Worm (Caenorhabditis elegans) whole organism, L3 larva: ENCODE results near the gene Y55B1AR.2.

ENCODE experiments used
- R02D3.7 ChIP-seq: fragments of 150-350 bp; optimal IDR thresholded peaks from 2 replicates; lab custom pipeline; 2014; ENCODE audit warnings: missing biosample characterization, missing genetic modification characterization
- ceh-16 ChIP-seq: sonication (generic microtip); optimal IDR thresholded peaks from 2 replicates; lab custom pipeline; 2017; ENCODE audit warnings: missing biosample characterization, missing genetic modification characterization
- ceh-28 ChIP-seq: fragments of 150-350 bp; optimal IDR thresholded peaks from 2 replicates; lab custom pipeline; 2014; ENCODE audit warnings: missing biosample characterization, missing genetic modification reagents, missing genetic modification characterization
- ceh-82 ChIP-seq: fragments of 150-350 bp; optimal IDR thresholded peaks from 2 replicates; lab custom pipeline; 2014; ENCODE audit warnings: missing biosample characterization, missing genetic modification characterization
- ceh-9 ChIP-seq: sonication (generic microtip); optimal IDR thresholded peaks from 2 replicates; lab custom pipeline; 2018; ENCODE audit warnings: missing biosample characterization, missing genetic modification characterization
- egl-5 ChIP-seq: fragments of 150-350 bp; optimal IDR thresholded peaks from 2 replicates; lab custom pipeline; 2017; ENCODE audit warnings: missing biosample characterization, missing genetic modification reagents, missing genetic modification characterization, inconsistent platforms
- elt-1 ChIP-seq: fragments of 150-350 bp; optimal IDR thresholded peaks from 2 replicates; lab custom pipeline; 2014; ENCODE audit warnings: missing biosample characterization, missing genetic modification characterization
- elt-2 ChIP-seq: sonication (generic microtip); optimal IDR thresholded peaks from 2 replicates; lab custom pipeline; 2016; ENCODE audit warnings: missing genetic modification reagents, mild to moderate bottlenecking, missing genetic modification characterization, missing compliant biosample characterization
- eor-1 ChIP-seq, 2 experiments: fragments of 150-350 bp; optimal IDR thresholded peaks; 2 replicates each; lab custom pipeline; 2014 to 2018; ENCODE audit warnings: missing biosample characterization in 2 of 2, missing genetic modification characterization in 2 of 2
- fkh-10 ChIP-seq: sonication (generic microtip); optimal IDR thresholded peaks from 2 replicates; lab custom pipeline; 2017; ENCODE audit warnings: missing biosample characterization, missing genetic modification reagents, missing genetic modification characterization
- fkh-2 ChIP-seq: fragments of 150-350 bp; optimal IDR thresholded peaks from 2 replicates; lab custom pipeline; 2014; ENCODE audit warnings: missing biosample characterization, missing genetic modification reagents, missing genetic modification characterization
- hmg-11 ChIP-seq: sonication (generic microtip); optimal IDR thresholded peaks from 2 replicates; lab custom pipeline; 2016; ENCODE audit warnings: missing genetic modification characterization, missing compliant biosample characterization
- jun-1 ChIP-seq: fragments of 150-350 bp; optimal IDR thresholded peaks from 2 replicates; lab custom pipeline; 2014; ENCODE audit warnings: missing biosample characterization, missing genetic modification reagents, missing genetic modification characterization
- lin-15B ChIP-seq: fragments of 150-350 bp; optimal IDR thresholded peaks from 2 replicates; lab custom pipeline; 2014; ENCODE audit warnings: missing biosample characterization, missing genetic modification characterization
- lin-39 ChIP-seq: fragments of 150-350 bp; optimal IDR thresholded peaks from 2 replicates; lab custom pipeline; 2018; ENCODE audit warnings: missing biosample characterization, missing genetic modification reagents, missing genetic modification characterization
- lsy-12 ChIP-seq: sonication (generic microtip); optimal IDR thresholded peaks from 2 replicates; lab custom pipeline; 2016; ENCODE audit warnings: mild to moderate bottlenecking, missing genetic modification characterization, missing compliant biosample characterization
- mdl-1 ChIP-seq: fragments of 150-350 bp; optimal IDR thresholded peaks from 2 replicates; lab custom pipeline; 2014; ENCODE audit warnings: missing biosample characterization, missing genetic modification characterization
- mml-1 ChIP-seq: fragments of 150-350 bp; sonication (generic microtip); optimal IDR thresholded peaks from 3 replicates; lab custom pipeline; 2014; ENCODE audit warnings: missing biosample characterization, missing genetic modification characterization
- nfya-1 ChIP-seq: sonication (generic microtip); optimal IDR thresholded peaks from 2 replicates; lab custom pipeline; 2017; ENCODE audit warnings: missing genetic modification characterization, mild to moderate bottlenecking, missing compliant biosample characterization, antibody characterized with exemption, moderate library complexity; ENCODE audit not compliant: insufficient read depth
- nhr-12 ChIP-seq: fragments of 150-350 bp; optimal IDR thresholded peaks from 2 replicates; lab custom pipeline; 2014; ENCODE audit warnings: missing biosample characterization, missing genetic modification characterization
- nhr-23 ChIP-seq: fragments of 150-350 bp; optimal IDR thresholded peaks from 2 replicates; lab custom pipeline; 2014; ENCODE audit warnings: missing biosample characterization, missing genetic modification reagents, missing genetic modification characterization
- nhr-237 ChIP-seq: fragments of 150-350 bp; optimal IDR thresholded peaks from 2 replicates; lab custom pipeline; 2014; ENCODE audit warnings: missing biosample characterization, missing genetic modification characterization
- nhr-28 ChIP-seq: fragments of 150-350 bp; optimal IDR thresholded peaks from 2 replicates; lab custom pipeline; 2014; ENCODE audit warnings: missing biosample characterization, missing genetic modification characterization
- nhr-43 ChIP-seq: sonication (generic microtip); optimal IDR thresholded peaks from 2 replicates; lab custom pipeline; 2016; ENCODE audit warnings: mild to moderate bottlenecking, missing genetic modification characterization, missing compliant biosample characterization; ENCODE audit not compliant: poor library complexity, severe bottlenecking
- nhr-67 ChIP-seq: fragments of 150-350 bp; optimal IDR thresholded peaks from 2 replicates; lab custom pipeline; 2014; ENCODE audit warnings: missing biosample characterization, missing genetic modification characterization
- pha-4 ChIP-seq: fragments of 150-350 bp; optimal IDR thresholded peaks from 2 replicates; lab custom pipeline; 2014; ENCODE audit warnings: missing biosample characterization, missing genetic modification reagents, missing genetic modification characterization
- pqm-1 ChIP-seq: fragments of 150-350 bp; optimal IDR thresholded peaks from 2 replicates; lab custom pipeline; 2017; ENCODE audit warnings: missing biosample characterization, missing genetic modification characterization, inconsistent platforms
- tbx-2 ChIP-seq: sonication (generic microtip); optimal IDR thresholded peaks from 2 replicates; lab custom pipeline; 2016; ENCODE audit warnings: mild to moderate bottlenecking, missing genetic modification characterization, missing compliant biosample characterization
- unc-62 ChIP-seq: fragments of 150-350 bp; sonication (generic microtip); optimal IDR thresholded peaks from 4 replicates; lab custom pipeline; 2014; ENCODE audit warnings: missing biosample characterization, missing genetic modification reagents, missing genetic modification characterization
- ztf-11 ChIP-seq: fragments of 150-350 bp; optimal IDR thresholded peaks from 2 replicates; lab custom pipeline; 2014; ENCODE audit warnings: missing biosample characterization, missing genetic modification characterization
- ztf-4 ChIP-seq: fragments of 150-350 bp; optimal IDR thresholded peaks from 2 replicates; lab custom pipeline; 2014; ENCODE audit warnings: missing biosample characterization, missing genetic modification characterization

The Y55B1AR.2 gene

DNA sequence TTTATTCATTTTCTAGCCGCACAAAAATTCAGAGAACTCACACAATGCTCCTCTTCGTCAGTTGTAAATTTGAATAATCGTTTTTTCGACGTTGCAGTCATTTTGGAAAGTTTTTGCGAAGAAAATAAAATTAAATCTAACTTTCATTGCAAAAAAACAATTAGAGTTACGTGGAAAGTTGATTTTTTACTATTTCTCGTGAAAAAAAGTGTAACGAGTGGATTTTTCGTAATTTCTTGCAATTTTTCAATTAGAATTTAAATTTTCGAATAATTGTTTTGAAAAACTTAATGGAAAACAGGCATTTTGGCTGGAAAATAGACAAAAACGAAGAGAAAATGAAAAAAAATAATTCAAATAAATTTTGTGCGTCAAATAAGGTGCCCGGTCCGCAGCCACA, at the start of gene Y55B1AR.2:
TSS of gene Y55B1AR.2 (minus strand) at position 101 of the 400 bp plus-strand sequence.
- TF ChIP-seq lin-39 (tag; lab: Kevin White, UChicago) (no peak), nhr-12 (tag; lab: Kevin White, UChicago) (no peak), R02D3.7 (tag; lab: Kevin White, UChicago) (no peak), mml-1 (tag; lab: Kevin White, UChicago) (no peak), eor-1 (tag; optimal IDR thresholded peaks at IDR 0.05; lab: Kevin White, UChicago) (no peak), tbx-2 (tag; lab: Kevin White, UChicago) (no peak), egl-5 (tag; lab: Kevin White, UChicago) (no peak), nhr-67 (tag; lab: Kevin White, UChicago) (no peak), nhr-237 (no peak), fkh-2 (tag; lab: Kevin White, UChicago) (no peak), ceh-28 (tag; lab: Kevin White, UChicago) (no peak), nhr-43 (tag; lab: Kevin White, UChicago) (no peak), elt-1 (no peak)

DNA sequence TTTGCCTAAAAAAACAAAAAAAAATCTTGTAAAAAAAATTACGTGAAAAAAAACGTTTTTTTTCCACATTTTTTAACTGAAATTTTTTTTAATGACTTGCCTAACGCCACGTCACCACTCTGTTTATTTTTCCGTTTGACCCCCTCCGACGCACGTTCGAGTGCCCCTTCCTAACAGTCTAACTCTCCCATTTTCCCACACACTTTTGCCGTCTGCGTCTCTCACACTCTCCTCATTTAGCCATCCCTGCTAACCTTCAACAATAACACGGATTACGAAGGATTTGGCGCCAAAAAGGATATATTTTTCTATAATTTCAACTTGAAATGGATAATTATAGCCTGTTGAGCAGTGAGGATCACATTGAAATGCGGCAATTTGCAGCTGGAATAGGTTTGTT, 48.7 kb upstream of the Y55B1AR.2 start:
- TF ChIP-seq hmg-11 (tag; lab: Kevin White, UChicago) (peak; percentile 47), nhr-28 (no peak), nfya-1 (peak; percentile 26), pha-4 (tag; lab: Kevin White, UChicago) (peak; percentile 78), nhr-23 (tag; lab: Kevin White, UChicago) (peak; percentile 19)

DNA sequence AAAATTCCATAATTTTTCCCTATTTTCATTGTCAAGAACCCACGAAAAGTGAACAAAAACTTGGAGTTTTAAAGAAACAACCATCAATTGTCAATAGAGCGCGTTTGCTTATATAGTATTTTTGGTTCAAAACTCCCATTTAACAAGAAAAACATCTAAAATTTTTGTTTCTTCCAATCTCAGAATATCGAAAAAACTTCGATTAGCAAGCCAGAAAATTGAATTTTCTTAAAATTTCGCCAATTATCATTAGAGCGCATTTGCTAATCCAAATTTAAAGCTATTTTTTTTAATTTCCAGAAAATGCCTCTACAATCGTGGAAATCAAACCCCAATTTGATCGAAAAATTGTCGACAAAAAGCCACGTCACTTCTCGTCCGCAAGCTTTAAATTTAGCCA, 47.9 kb upstream of the Y55B1AR.2 start, which contains the start of gene orai-1:
TSS of gene orai-1 (plus strand) at position 301 of the 400 bp plus-strand sequence.
- TF ChIP-seq mdl-1 (tag; lab: Kevin White, UChicago) (no peak), nhr-23 (tag; lab: Kevin White, UChicago) (no peak), lin-15B (tag; lab: Kevin White, UChicago) (no peak)

ce11 chrIII:644660-645059, 46.1 kb upstream of the Y55B1AR.2 start:
- TF ChIP-seq pha-4 (tag; lab: Kevin White, UChicago) (no peak), ceh-82 (no peak)

DNA sequence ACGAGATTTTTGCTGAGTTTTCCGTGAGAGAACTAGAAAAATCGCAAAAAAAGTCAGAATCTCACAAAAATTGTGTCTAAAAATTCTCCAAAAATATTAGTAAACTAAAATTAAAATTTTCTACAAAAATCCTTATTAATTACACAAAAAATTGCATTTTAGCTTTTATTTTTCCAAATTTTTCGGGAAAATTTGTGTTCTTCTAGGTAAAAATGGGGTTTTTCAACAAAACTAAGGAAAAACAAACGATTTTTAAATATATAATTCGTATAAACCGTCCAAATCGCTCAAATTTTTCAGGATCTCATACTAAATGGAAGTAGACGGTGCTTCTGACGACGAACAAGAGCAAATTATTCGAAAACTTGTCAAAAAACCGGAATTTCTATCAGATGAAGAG, 43.2 kb upstream of the Y55B1AR.2 start, which contains the start of gene W06E11.1:
TSS of gene W06E11.1 (plus strand) at position 301 of the 400 bp plus-strand sequence.
- TF ChIP-seq ztf-4 (tag; lab: Kevin White, UChicago), result no peak
- TF ChIP-seq eor-1 (tag; optimal IDR thresholded peaks at IDR 0.05; lab: Kevin White, UChicago), result no peak
- TF ChIP-seq elt-1, result no peak
- TF ChIP-seq, all 47 proteins: peak for 0

ce11 chrIII:640198-640803, 41.7 kb upstream of the Y55B1AR.2 start, which contains the start of the genes tag-266 and tag-267:
tag-266 (minus strand) TSS chrIII:640226.
tag-267 (plus strand) TSS chrIII:640790.
- TF ChIP-seq R02D3.7 (tag; lab: Kevin White, UChicago) (peak; percentile 18), egl-5 (tag; lab: Kevin White, UChicago) (no peak), elt-2 (tag; lab: Kevin White, UChicago) (peak; percentile 42), fkh-10 (GFP tag; lab: Kevin White, UChicago) (peak; percentile 77), unc-62 (no peak), eor-1 (tag; optimal IDR thresholded peaks at IDR 0.05; lab: Kevin White, UChicago) (peak in 1 of 2 experiments; percentile 20), hmg-11 (tag; lab: Kevin White, UChicago) (no peak), jun-1 (tag; lab: Kevin White, UChicago) (peak; percentile 34), ceh-9 (no peak), ztf-4 (tag; lab: Kevin White, UChicago) (no peak), lin-15B (tag; lab: Kevin White, UChicago) (peak; percentile 83), lsy-12 (tag; lab: Kevin White, UChicago) (peak; percentile 21), ztf-11 (no peak), nfya-1 (peak; percentile 59), nhr-23 (tag; lab: Kevin White, UChicago) (peak; percentile 38), pqm-1 (tag; lab: Kevin White, UChicago) (peak; percentile 18), ceh-28 (tag; lab: Kevin White, UChicago) (peak; percentile 69), ceh-16 (tag; lab: Kevin White, UChicago) (no peak), pha-4 (tag; lab: Kevin White, UChicago) (peak; percentile 89)
- TF ChIP-seq, all 47 proteins: peak for 12
